Worm (Caenorhabditis elegans): ENCODE data around the gene inf-1.

The inf-1 gene

DNA sequence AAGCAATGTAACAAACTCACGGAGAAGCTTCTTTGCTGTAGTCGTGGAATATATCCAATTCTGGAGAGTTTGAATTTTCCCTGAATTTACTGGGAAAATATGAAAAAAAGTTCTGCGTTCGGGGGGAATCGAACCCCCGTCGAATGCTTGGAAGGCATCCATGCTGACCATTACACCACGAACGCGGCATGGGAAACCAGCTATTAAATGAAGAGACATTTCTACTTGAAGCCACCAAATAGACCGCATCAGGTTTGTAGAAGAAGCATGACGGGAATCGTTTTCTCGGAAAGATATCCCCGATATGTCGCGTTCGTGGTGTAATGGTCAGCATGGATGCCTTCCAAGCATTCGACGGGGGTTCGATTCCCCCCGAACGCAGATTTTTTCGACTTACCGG, 41.4 kb upstream of the inf-1 start:
- TF ChIP-seq M03D4.4 (tag; optimal IDR thresholded peaks at IDR 0.05) (no peak), snpc-4 (tag; optimal IDR thresholded peaks at IDR 0.05) (no peak), elt-1 (tag; optimal IDR thresholded peaks at IDR 0.05; ENCODE audit: borderline replicate concordance, insufficient read depth) (no peak), nhr-2 (tag; optimal IDR thresholded peaks at IDR 0.05) (no peak), lsy-2 (tag; optimal IDR thresholded peaks at IDR 0.05) (no peak), bed-3 (GFP tag; optimal IDR thresholded peaks at IDR 0.05) (no peak), sem-2 (GFP tag; optimal IDR thresholded peaks at IDR 0.05) (no peak)

DNA sequence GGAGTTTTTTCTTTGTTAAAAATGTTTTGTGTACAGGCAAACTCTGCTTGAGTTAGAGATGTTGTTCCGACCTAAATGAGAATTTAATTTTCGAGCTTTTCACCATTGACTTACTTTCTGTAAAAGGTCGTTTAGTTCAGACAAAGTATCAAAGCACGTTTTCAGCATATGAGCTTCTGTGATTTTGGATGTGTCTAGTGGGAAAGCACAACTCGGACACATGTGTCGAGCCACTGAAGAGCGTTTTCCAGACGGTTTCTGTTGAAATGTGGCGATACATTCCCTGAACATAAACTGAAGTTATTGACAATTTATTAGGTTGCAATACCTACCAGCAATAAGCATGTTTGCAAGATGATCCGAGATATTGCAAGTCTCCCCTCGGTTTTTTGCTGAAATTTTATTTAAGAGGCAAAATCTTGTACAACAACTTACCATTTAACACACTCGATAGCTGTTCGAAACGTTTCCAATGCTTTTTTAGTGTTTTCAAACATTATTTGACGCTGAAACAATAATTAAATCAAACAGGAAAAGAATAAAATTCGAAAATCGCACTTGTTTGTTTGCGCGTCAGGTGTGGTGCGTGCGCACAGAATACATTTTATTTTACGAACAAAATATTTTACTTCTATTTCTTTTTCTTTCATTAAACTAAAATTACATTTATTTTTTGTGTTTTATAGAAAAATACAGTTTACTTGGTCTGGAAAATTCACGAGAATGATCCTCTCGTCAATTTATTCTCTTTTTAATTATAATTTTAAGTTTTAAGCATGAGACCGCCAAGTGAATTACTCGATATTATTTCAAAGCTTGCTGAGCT, 40.7 kb upstream of the inf-1 start, which contains the start of the genes brd-1 and K04C2.2:
Gene brd-1, minus strand, starts transcription at position 506 of the 826 bp plus-strand sequence.
Gene K04C2.2, plus strand, starts transcription at position 776 of the 826 bp plus-strand sequence.
- TF ChIP-seq unc-39 (tag; optimal IDR thresholded peaks at IDR 0.05) (no peak), ceh-43 (GFP tag; optimal IDR thresholded peaks at IDR 0.05) (no peak), ceh-39 (tag; optimal IDR thresholded peaks at IDR 0.05) (no peak), ztf-11 (tag; optimal IDR thresholded peaks at IDR 0.05) (no peak), nhr-2 (tag; optimal IDR thresholded peaks at IDR 0.05) (no peak), ces-1 (GFP tag; optimal IDR thresholded peaks at IDR 0.05) (peak; percentile 48), nhr-76 (tag; optimal IDR thresholded peaks at IDR 0.05) (no peak)

DNA sequence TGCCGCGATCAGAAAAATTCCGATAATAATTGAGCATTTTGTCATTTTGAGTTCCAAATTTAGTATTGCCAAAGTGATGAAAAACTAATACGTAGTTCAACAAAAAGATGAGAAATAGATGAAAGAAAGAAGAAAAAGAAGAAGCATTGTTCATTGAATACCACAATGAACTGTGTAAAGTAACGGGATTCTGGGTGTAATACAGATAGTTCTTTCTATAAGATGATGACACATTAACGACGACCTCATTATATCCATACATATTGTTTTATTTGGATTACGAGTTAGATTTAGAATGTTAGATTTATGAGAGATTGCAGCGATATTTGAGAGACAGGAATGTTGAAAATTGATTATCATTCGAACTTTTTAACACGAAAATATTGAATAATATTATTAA, 38.4 kb upstream of the inf-1 start, which contains the start of gene K04C2.5:
Gene K04C2.5, minus strand, starts transcription at position 101 of the 400 bp plus-strand sequence.
- TF ChIP-seq ceh-83 (GFP tag; optimal IDR thresholded peaks at IDR 0.05) (no peak), nhr-2 (tag; optimal IDR thresholded peaks at IDR 0.05) (no peak), elt-1 (tag; optimal IDR thresholded peaks at IDR 0.05; ENCODE audit: borderline replicate concordance, insufficient read depth) (no peak), ceh-43 (GFP tag; optimal IDR thresholded peaks at IDR 0.05) (no peak), blmp-1 (tag; optimal IDR thresholded peaks at IDR 0.05) (no peak)

DNA sequence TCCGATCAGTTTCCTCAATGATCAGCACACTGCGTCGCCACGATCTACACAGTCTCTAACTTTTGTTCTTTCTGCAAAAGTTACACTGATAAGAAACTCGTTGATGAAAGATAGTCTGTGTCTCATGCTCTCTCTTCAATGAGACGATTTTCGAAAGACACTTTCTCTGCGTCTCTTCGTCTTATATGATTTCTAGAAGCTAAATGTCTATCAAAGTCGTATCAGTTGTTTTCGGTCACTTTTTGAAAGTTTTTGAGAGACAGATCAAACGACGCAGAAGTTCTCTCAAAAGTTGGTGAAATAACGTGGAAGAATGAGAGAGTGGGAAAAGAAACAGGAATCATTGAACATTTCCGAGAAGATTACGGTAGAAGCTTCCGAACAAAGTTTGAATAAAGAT, 34.8 kb upstream of the inf-1 start:
- TF ChIP-seq hlh-1 (tag; optimal IDR thresholded peaks at IDR 0.05) (peak; percentile 36), mep-1 (tag; optimal IDR thresholded peaks at IDR 0.05) (peak; percentile 15), mab-5 (tag; optimal IDR thresholded peaks at IDR 0.05) (no peak), unc-62 (GFP tag; optimal IDR thresholded peaks at IDR 0.05) (peak; percentile 68), flh-1 (GFP tag; optimal IDR thresholded peaks at IDR 0.05) (no peak)

DNA sequence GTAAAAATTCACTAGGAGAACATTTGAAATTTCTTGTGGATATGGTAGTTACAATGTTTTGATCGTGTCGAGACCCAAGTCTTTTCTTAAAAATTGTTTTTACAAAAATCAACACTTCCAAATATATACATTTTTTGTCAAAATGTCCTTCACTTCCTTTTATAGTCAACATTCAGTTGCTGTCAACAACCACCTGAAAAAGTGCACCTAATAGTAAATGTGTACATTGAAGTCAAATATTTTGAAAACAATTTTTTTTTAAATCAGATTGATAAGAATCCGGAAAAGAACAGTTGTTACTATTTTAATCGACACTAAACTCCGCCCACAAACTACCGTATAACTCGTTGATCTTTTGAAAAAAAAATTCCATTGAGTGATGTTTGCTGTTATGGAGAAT, 34.3 kb upstream of the inf-1 start:
- TF ChIP-seq ceh-83 (GFP tag; optimal IDR thresholded peaks at IDR 0.05) (no peak), zip-8 (tag; optimal IDR thresholded peaks at IDR 0.05) (no peak), elt-3 (tag; optimal IDR thresholded peaks at IDR 0.05) (no peak), nhr-76 (tag; optimal IDR thresholded peaks at IDR 0.05) (no peak), pha-4 (tag; optimal IDR thresholded peaks at IDR 0.05) (no peak), nhr-237 (tag; optimal IDR thresholded peaks at IDR 0.05) (no peak), lin-32 (GFP tag; optimal IDR thresholded peaks at IDR 0.05) (no peak), blmp-1 (tag; optimal IDR thresholded peaks at IDR 0.05) (no peak), unc-120 (tag; optimal IDR thresholded peaks at IDR 0.05; ENCODE audit: poor library complexity, severe bottlenecking) (no peak), sem-2 (GFP tag; optimal IDR thresholded peaks at IDR 0.05) (no peak), unc-39 (tag; optimal IDR thresholded peaks at IDR 0.05) (no peak), nhr-12 (tag; optimal IDR thresholded peaks at IDR 0.05) (no peak), elt-1 (tag; optimal IDR thresholded peaks at IDR 0.05; ENCODE audit: borderline replicate concordance, insufficient read depth) (no peak), lsy-2 (tag; optimal IDR thresholded peaks at IDR 0.05) (no peak), mls-2 (tag; optimal IDR thresholded peaks at IDR 0.05) (no peak)

DNA sequence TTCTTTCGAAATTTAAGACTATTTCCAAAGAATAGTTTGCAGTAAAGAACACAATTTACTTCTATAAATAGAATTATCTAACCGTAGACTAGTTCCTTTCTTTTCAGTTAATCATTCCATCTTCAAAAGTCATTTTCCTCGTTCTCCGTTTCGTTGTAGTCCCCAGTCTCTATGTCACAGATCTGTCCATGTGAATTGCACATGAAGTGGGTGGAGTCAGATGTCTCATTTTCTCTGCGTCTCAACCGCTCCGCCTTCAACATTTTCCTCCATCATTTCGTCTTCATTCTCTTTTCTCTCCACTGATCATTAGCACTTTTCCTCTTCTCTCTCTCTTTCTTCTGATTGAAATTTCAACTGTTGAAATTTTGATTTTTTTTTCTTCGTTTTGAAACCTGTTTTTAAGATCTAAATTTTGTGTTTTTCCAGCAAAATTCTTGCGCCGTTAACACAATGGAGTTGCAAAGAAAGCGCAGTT, 32.3 kb upstream of the inf-1 start, which contains the start of gene T07E3.4:
Gene T07E3.4, plus strand, starts transcription at position 428 of the 478 bp plus-strand sequence.
- TF ChIP-seq tbx-8 (GFP tag; optimal IDR thresholded peaks at IDR 0.05) (no peak), mab-5 (tag; optimal IDR thresholded peaks at IDR 0.05) (no peak), hlh-1 (tag; optimal IDR thresholded peaks at IDR 0.05) (peak; percentile 18), nhr-12 (tag; optimal IDR thresholded peaks at IDR 0.05) (no peak), lsy-2 (tag; optimal IDR thresholded peaks at IDR 0.05) (no peak), elt-1 (tag; optimal IDR thresholded peaks at IDR 0.05; ENCODE audit: borderline replicate concordance, insufficient read depth) (no peak), unc-120 (tag; optimal IDR thresholded peaks at IDR 0.05; ENCODE audit: poor library complexity, severe bottlenecking) (no peak), flh-1 (GFP tag; optimal IDR thresholded peaks at IDR 0.05) (no peak), unc-62 (GFP tag; optimal IDR thresholded peaks at IDR 0.05) (peak; percentile 73), sem-2 (GFP tag; optimal IDR thresholded peaks at IDR 0.05) (no peak), ceh-43 (GFP tag; optimal IDR thresholded peaks at IDR 0.05) (no peak), zip-8 (tag; optimal IDR thresholded peaks at IDR 0.05) (no peak), lin-32 (GFP tag; optimal IDR thresholded peaks at IDR 0.05) (no peak), unc-39 (tag; optimal IDR thresholded peaks at IDR 0.05) (no peak), ces-1 (GFP tag; optimal IDR thresholded peaks at IDR 0.05) (peak; percentile 61), sptf-1 (tag; optimal IDR thresholded peaks at IDR 0.05) (no peak), nhr-237 (tag; optimal IDR thresholded peaks at IDR 0.05) (no peak), lin-13 (tag; optimal IDR thresholded peaks at IDR 0.05) (no peak), nhr-2 (tag; optimal IDR thresholded peaks at IDR 0.05) (no peak), snpc-4 (tag; optimal IDR thresholded peaks at IDR 0.05) (no peak), elt-3 (tag; optimal IDR thresholded peaks at IDR 0.05) (no peak)
